Fruit fly (Drosophila melanogaster) whole organism, embryonic: ENCODE results near the gene Tango9.

ENCODE experiments used
- Atf3 ChIP-seq: fragments of 200-800 bp; sonication (Bioruptor generic); optimal IDR thresholded peaks from 3 replicates; lab custom pipeline; 2016; ENCODE audit warnings: missing biosample characterization, missing genetic modification characterization
- B-H2 ChIP-seq: fragments of 200-800 bp; sonication (Bioruptor generic); optimal IDR thresholded peaks from 2 replicates; lab custom pipeline; 2018; ENCODE audit warnings: missing biosample characterization, mild to moderate bottlenecking, missing genetic modification characterization
- CG10267 ChIP-seq: fragments of 200-800 bp; sonication (Bioruptor generic); optimal IDR thresholded peaks from 2 replicates; lab custom pipeline; 2018; ENCODE audit warnings: missing biosample characterization, mild to moderate bottlenecking, missing genetic modification characterization, moderate library complexity
- CG11504 ChIP-seq: fragments of 200-800 bp; sonication (Bioruptor generic); optimal IDR thresholded peaks from 3 replicates; lab custom pipeline; 2019; ENCODE audit warnings: missing biosample characterization, mild to moderate bottlenecking, missing genetic modification characterization, moderate library complexity
- CG12155 ChIP-seq: fragments of 200-800 bp; sonication (Bioruptor generic); optimal IDR thresholded peaks from 3 replicates; lab custom pipeline; 2016; ENCODE audit warnings: missing biosample characterization, missing genetic modification characterization
- CG12391 ChIP-seq: fragments of 200-800 bp; sonication (Bioruptor generic); optimal IDR thresholded peaks from 3 replicates; lab custom pipeline; 2018; ENCODE audit warnings: missing biosample characterization, mild to moderate bottlenecking, missing genetic modification characterization, moderate library complexity
- CG12659 ChIP-seq: fragments of 200-800 bp; sonication (Bioruptor generic); optimal IDR thresholded peaks from 3 replicates; lab custom pipeline; 2017; ENCODE audit warnings: mild to moderate bottlenecking, missing biosample characterization, missing genetic modification reagents, missing genetic modification characterization
- CG13296 ChIP-seq: fragments of 200-800 bp; sonication (Bioruptor generic); optimal IDR thresholded peaks from 3 replicates; lab custom pipeline; 2018; ENCODE audit warnings: missing biosample characterization, mild to moderate bottlenecking, missing genetic modification characterization
- CG14710 ChIP-seq: fragments of 200-800 bp; sonication (Bioruptor generic); optimal IDR thresholded peaks from 3 replicates; lab custom pipeline; 2019; ENCODE audit warnings: missing biosample characterization, mild to moderate bottlenecking, missing genetic modification characterization, moderate library complexity
- CG1603 ChIP-seq: fragments of 200-800 bp; sonication (Bioruptor generic); optimal IDR thresholded peaks from 2 replicates; lab custom pipeline; 2019; ENCODE audit warnings: missing biosample characterization, mild to moderate bottlenecking, missing genetic modification characterization, moderate library complexity
- CG17359 ChIP-seq: fragments of 200-800 bp; sonication (Bioruptor generic); optimal IDR thresholded peaks from 3 replicates; lab custom pipeline; 2018; ENCODE audit warnings: missing biosample characterization, mild to moderate bottlenecking, missing genetic modification characterization, moderate library complexity
- CG17361 ChIP-seq: fragments of 200-800 bp; sonication (Bioruptor generic); IDR thresholded peaks from 3 replicates; pipeline ENCODE4 v1.3.6; 2022; ENCODE audit warnings: missing biosample characterization, missing genetic modification characterization
- CG17829 ChIP-seq: fragments of 200-800 bp; optimal IDR thresholded peaks from 2 replicates; lab custom pipeline; 2019; ENCODE audit warnings: missing biosample characterization, mild to moderate bottlenecking, missing genetic modification characterization, moderate library complexity
- CG18262 ChIP-seq: fragments of 200-800 bp; optimal IDR thresholded peaks from 3 replicates; lab custom pipeline; 2019; ENCODE audit warnings: missing biosample characterization, mild to moderate bottlenecking, missing genetic modification characterization, moderate library complexity
- CG2116 ChIP-seq: fragments of 200-800 bp; sonication (Bioruptor generic); optimal IDR thresholded peaks from 3 replicates; lab custom pipeline; 2018; ENCODE audit warnings: missing biosample characterization, mild to moderate bottlenecking, missing genetic modification characterization
- CG2712 ChIP-seq: fragments of 200-800 bp; optimal IDR thresholded peaks from 3 replicates; lab custom pipeline; 2019; ENCODE audit warnings: missing biosample characterization, mild to moderate bottlenecking, missing genetic modification characterization, moderate library complexity
- CG30020 ChIP-seq: fragments of 200-800 bp; optimal IDR thresholded peaks from 2 replicates; lab custom pipeline; 2019; ENCODE audit warnings: missing biosample characterization, mild to moderate bottlenecking, missing genetic modification characterization, moderate library complexity
- CG31365 ChIP-seq: fragments of 200-800 bp; sonication (Bioruptor generic); optimal IDR thresholded peaks from 2 replicates; lab custom pipeline; 2018; ENCODE audit warnings: missing biosample characterization, mild to moderate bottlenecking, missing genetic modification characterization
- CG34422 ChIP-seq: fragments of 200-800 bp; sonication (Bioruptor generic); IDR thresholded peaks from 3 replicates; pipeline ENCODE4 v1.3.6; 2022; ENCODE audit warnings: missing biosample characterization, missing genetic modification characterization
- CG3995 ChIP-seq: fragments of 200-800 bp; sonication (Bioruptor generic); optimal IDR thresholded peaks from 3 replicates; lab custom pipeline; 2016; ENCODE audit warnings: missing biosample characterization, missing genetic modification characterization
- CG4617 ChIP-seq: fragments of 200-800 bp; sonication (Bioruptor generic); optimal IDR thresholded peaks from 3 replicates; lab custom pipeline; 2016; ENCODE audit warnings: missing biosample characterization, missing genetic modification characterization, borderline replicate concordance
- CG5245 ChIP-seq: fragments of 200-800 bp; sonication (Bioruptor generic); optimal IDR thresholded peaks from 3 replicates; lab custom pipeline; 2016; ENCODE audit warnings: missing biosample characterization, missing genetic modification characterization
- CG7987 ChIP-seq: fragments of 200-800 bp; sonication (Bioruptor generic); optimal IDR thresholded peaks from 2 replicates; lab custom pipeline; 2018; ENCODE audit warnings: missing biosample characterization, mild to moderate bottlenecking, missing genetic modification characterization, moderate library complexity
- CG8290 ChIP-seq, 3 experiments: fragments of 200-800 bp; sonication (Bioruptor generic); optimal IDR thresholded peaks; 2 replicates each; lab custom pipeline; 2016 to 2019; ENCODE audit warnings: missing biosample characterization in 3 of 3, missing genetic modification characterization in 3 of 3, mild to moderate bottlenecking in 2 of 3, moderate library complexity in 1 of 3
- CG8924 ChIP-seq: fragments of 200-800 bp; optimal IDR thresholded peaks from 3 replicates; lab custom pipeline; 2019; ENCODE audit warnings: missing biosample characterization, mild to moderate bottlenecking, missing genetic modification characterization, moderate library complexity
- CoRest ChIP-seq: fragments of 200-800 bp; sonication (Bioruptor generic); optimal IDR thresholded peaks from 3 replicates; lab custom pipeline; 2018; ENCODE audit warnings: missing biosample characterization, mild to moderate bottlenecking, missing genetic modification characterization, moderate library complexity
- ERR ChIP-seq: fragments of 200-800 bp; sonication (Bioruptor generic); optimal IDR thresholded peaks from 2 replicates; lab custom pipeline; 2016; ENCODE audit warnings: missing biosample characterization, missing genetic modification characterization
- Fer1 ChIP-seq: fragments of 200-800 bp; sonication (Bioruptor generic); optimal IDR thresholded peaks from 2 replicates; lab custom pipeline; 2017; ENCODE audit warnings: missing biosample characterization, mild to moderate bottlenecking, missing genetic modification characterization
- Gug ChIP-seq: fragments of 200-800 bp; sonication (Bioruptor generic); IDR thresholded peaks from 4 replicates; pipeline ENCODE4 v1.3.6; 2022; ENCODE audit warnings: missing biosample characterization, missing genetic modification characterization
- Hsf ChIP-seq: fragments of 200-800 bp; sonication (Bioruptor generic); optimal IDR thresholded peaks from 3 replicates; lab custom pipeline; 2016; ENCODE audit warnings: missing biosample characterization, missing genetic modification characterization
- Lhr ChIP-seq: fragments of 200-800 bp; sonication (Bioruptor generic); optimal IDR thresholded peaks from 3 replicates; lab custom pipeline; 2017; ENCODE audit warnings: mild to moderate bottlenecking, missing biosample characterization, missing genetic modification reagents, missing genetic modification characterization
- MBD-R2 ChIP-seq: fragments of 200-800 bp; sonication (Bioruptor generic); IDR thresholded peaks from 2 replicates; pipeline ENCODE4 v1.3.6; 2022; ENCODE audit warnings: missing biosample characterization, missing genetic modification characterization
- Myb ChIP-seq: fragments of 200-800 bp; sonication (Bioruptor generic); optimal IDR thresholded peaks from 2 replicates; lab custom pipeline; 2016; ENCODE audit warnings: missing biosample characterization, missing genetic modification characterization
- NC2β ChIP-seq: fragments of 200-800 bp; sonication (Bioruptor generic); optimal IDR thresholded peaks from 2 replicates; lab custom pipeline; 2016; ENCODE audit warnings: missing biosample characterization, missing genetic modification characterization
- Nf-YC ChIP-seq: fragments of 200-800 bp; optimal IDR thresholded peaks from 3 replicates; lab custom pipeline; 2019; ENCODE audit warnings: missing biosample characterization, mild to moderate bottlenecking, missing genetic modification characterization, moderate library complexity
- Pdp1 ChIP-seq, 2 experiments: fragments of 200-800 bp; sonication (Bioruptor generic); optimal IDR thresholded peaks; 3 replicates each; lab custom pipeline; 2016; ENCODE audit warnings: missing biosample characterization in 2 of 2, missing genetic modification characterization in 2 of 2, mild to moderate bottlenecking in 1 of 2, moderate library complexity in 1 of 2
- Rfx ChIP-seq: fragments of 200-800 bp; sonication (Bioruptor generic); IDR thresholded peaks from 2 replicates; pipeline ENCODE4 v1.3.6; 2022; ENCODE audit warnings: missing biosample characterization, missing genetic modification characterization
- TFAM ChIP-seq: fragments of 200-800 bp; sonication (Bioruptor generic); optimal IDR thresholded peaks from 2 replicates; lab custom pipeline; 2017; ENCODE audit warnings: missing biosample characterization, missing genetic modification characterization, inconsistent platforms
- aop ChIP-seq: fragments of 200-800 bp; sonication (Bioruptor generic); IDR thresholded peaks from 2 replicates; pipeline ENCODE4 v1.3.6; 2022; ENCODE audit warnings: missing biosample characterization, missing genetic modification characterization
- cas ChIP-seq: fragments of 200-800 bp; sonication (Bioruptor generic); IDR thresholded peaks from 2 replicates; pipeline ENCODE4 v1.3.6; 2022; ENCODE audit warnings: missing biosample characterization, missing genetic modification characterization
- crp ChIP-seq, 2 experiments: fragments of 200-800 bp; sonication (Bioruptor generic); optimal IDR thresholded peaks; 2 replicates in 1 of 2; 3 replicates in 1 of 2; lab custom pipeline; 2017; ENCODE audit warnings: missing biosample characterization in 2 of 2, missing genetic modification characterization in 2 of 2, mild to moderate bottlenecking in 1 of 2, moderate library complexity in 1 of 2
- dm ChIP-seq: fragments of 200-800 bp; sonication (Bioruptor generic); optimal IDR thresholded peaks from 3 replicates; lab custom pipeline; 2016; ENCODE audit warnings: missing biosample characterization, missing genetic modification characterization
- ewg ChIP-seq: fragments of 200-800 bp; sonication (Bioruptor generic); optimal IDR thresholded peaks from 3 replicates; lab custom pipeline; 2017; ENCODE audit warnings: mild to moderate bottlenecking, missing biosample characterization, missing genetic modification reagents, missing genetic modification characterization
- lola ChIP-seq, 3 experiments: fragments of >200 bp in 2 of 3; fragments of 200-800 bp in 1 of 3; sonication (Bioruptor generic) in 1 of 3; optimal IDR thresholded peaks; 2 replicates each; lab custom pipeline; 2017 to 2019; ENCODE audit warnings: missing biosample characterization in 3 of 3, missing genetic modification characterization in 3 of 3, mild to moderate bottlenecking in 1 of 3, moderate library complexity in 1 of 3
- nmo ChIP-seq: fragments of 200-800 bp; sonication (Bioruptor generic); optimal IDR thresholded peaks from 2 replicates; lab custom pipeline; 2018; ENCODE audit warnings: missing biosample characterization, mild to moderate bottlenecking, missing genetic modification characterization, moderate library complexity
- phol ChIP-seq: fragments of 200-800 bp; sonication (Bioruptor generic); optimal IDR thresholded peaks from 3 replicates; lab custom pipeline; 2018; ENCODE audit warnings: missing biosample characterization, mild to moderate bottlenecking, missing genetic modification characterization, moderate library complexity
- run ChIP-seq: fragments of 200-800 bp; sonication (Bioruptor generic); optimal IDR thresholded peaks from 3 replicates; lab custom pipeline; 2018; ENCODE audit warnings: missing biosample characterization, mild to moderate bottlenecking, missing genetic modification characterization
- sd ChIP-seq: fragments of 200-800 bp; sonication (Bioruptor generic); optimal IDR thresholded peaks from 3 replicates; lab custom pipeline; 2018; ENCODE audit warnings: missing biosample characterization, mild to moderate bottlenecking, missing genetic modification characterization, moderate library complexity
- ssp ChIP-seq: fragments of 200-800 bp; sonication (Bioruptor generic); IDR thresholded peaks from 2 replicates; pipeline ENCODE4 v1.3.6; 2022; ENCODE audit warnings: missing biosample characterization, missing genetic modification characterization

The Tango9 gene

dm6 chr3R:11974631-11975030, at the start of gene Tango9:
TSS of gene Tango9 (minus strand) at chr3R:11974910.
- TF ChIP-seq CG2712 (tag; lab: Kevin White, UChicago) = peak; percentile 25
- peak; percentile 88 for TF ChIP-seq ewg (GFP tag; lab: Kevin White, UChicago)
- no peak for TF ChIP-seq ERR (GFP tag; lab: Kevin White, UChicago)
- peak; percentile 54 for TF ChIP-seq CG2116 (GFP tag; lab: Kevin White, UChicago)
- no peak for TF ChIP-seq CG8290 (GFP tag; optimal IDR thresholded peaks at IDR 0.05; lab: Kevin White, UChicago)
- peak in 1 of 2 experiments; percentile 36 for TF ChIP-seq CG8290 (tag; optimal IDR thresholded peaks at IDR 0.05; lab: Kevin White, UChicago)
- peak; percentile 19 for TF ChIP-seq Nf-YC (tag; lab: Kevin White, UChicago)
- peak; percentile 47 for TF ChIP-seq CG11504
- peak; percentile 31 for TF ChIP-seq CG12659 (GFP tag; lab: Kevin White, UChicago)
- TF ChIP-seq NC2β (GFP tag; lab: Kevin White, UChicago) = no peak
- peak; percentile 71 for TF ChIP-seq CG1603 (tag; lab: Kevin White, UChicago)
- peak; percentile 13; the same call in 1 of the 2 replicates for TF ChIP-seq Rfx (GFP tag; lab: Robert Waterston, UW)
- TF ChIP-seq CG13296 = no peak
- peak; percentile 25 for TF ChIP-seq nmo (GFP tag; lab: Kevin White, UChicago)
- peak; percentile 48 for TF ChIP-seq Lhr (GFP tag; lab: Kevin White, UChicago)
- peak; percentile 39 for TF ChIP-seq phol (tag; lab: Kevin White, UChicago)
- TF ChIP-seq sd (tag; lab: Kevin White, UChicago) = no peak
- TF ChIP-seq CG10267 (tag; lab: Kevin White, UChicago) = peak; percentile 39
- 0 out of 2 replicates have a peak, but pooled peaks have one; percentile 5 for TF ChIP-seq ssp (GFP tag; lab: Robert Waterston, UW)
- peak; percentile 22 for TF ChIP-seq Fer1 (GFP tag; lab: Kevin White, UChicago)
- TF ChIP-seq CG5245 (GFP tag; lab: Kevin White, UChicago) = no peak
- TF ChIP-seq MBD-R2 (GFP tag; lab: Robert Waterston, UW) = peak; percentile 78
- TF ChIP-seq CG34422 (GFP tag; lab: Robert Waterston, UW) = peak; percentile 25; the same call in 1 of the 3 replicates
- TF ChIP-seq aop (GFP tag; lab: Robert Waterston, UW) = no peak
- TF ChIP-seq CG12155 = no peak
- TF ChIP-seq CG17361 (GFP tag; lab: Robert Waterston, UW) = 0 out of 3 replicates have a peak, but pooled peaks have one; percentile 11
- no peak for TF ChIP-seq lola (GFP tag; optimal IDR thresholded peaks at IDR 0.05; lab: Kevin White, UChicago)
- peak; percentile 45 for TF ChIP-seq CG4617 (GFP tag; lab: Kevin White, UChicago)
- no peak for TF ChIP-seq dm (GFP tag; lab: Kevin White, UChicago)
- TF ChIP-seq B-H2 (GFP tag; lab: Kevin White, UChicago) = peak; percentile 23
- TF ChIP-seq CG31365 (tag; lab: Kevin White, UChicago) = no peak
- TF ChIP-seq Hsf = peak; percentile 9
- peak in 1 of 2 experiments; percentile 18 for TF ChIP-seq Pdp1 (GFP tag; optimal IDR thresholded peaks at IDR 0.05; lab: Kevin White, UChicago)
- TF ChIP-seq CG3995 = peak; percentile 47
- peak; percentile 26 for TF ChIP-seq CG12391 (tag; lab: Kevin White, UChicago)
- TF ChIP-seq Myb (GFP tag; lab: Kevin White, UChicago) = peak; percentile 61
- TF ChIP-seq CG17829 (tag; lab: Kevin White, UChicago) = peak; percentile 21
- peak in 1 of 2 experiments; percentile 13 for TF ChIP-seq crp (GFP tag; optimal IDR thresholded peaks at IDR 0.05; lab: Kevin White, UChicago)
- no peak for TF ChIP-seq CG7987
- TF ChIP-seq Gug (GFP tag; lab: Robert Waterston, UW) = no peak
- no peak for TF ChIP-seq CG18262
- peak; percentile 11 for TF ChIP-seq CG30020
- peak; percentile 59 for TF ChIP-seq CG14710 (tag; lab: Kevin White, UChicago)
- TF ChIP-seq TFAM (GFP tag; lab: Kevin White, UChicago) = no peak
- no peak for TF ChIP-seq CG17359
- TF ChIP-seq CG8924 (tag; lab: Kevin White, UChicago) = peak; percentile 20
- TF ChIP-seq run (tag; lab: Kevin White, UChicago) = no peak
- peak; percentile 30 for TF ChIP-seq CoRest
- TF ChIP-seq Atf3 (GFP tag; lab: Kevin White, UChicago) = no peak
- TF ChIP-seq cas (GFP tag; lab: Robert Waterston, UW) = no peak
